Fruit fly (Drosophila melanogaster): ENCODE results near the gene CG31717.

The CG31717 gene

DNA sequence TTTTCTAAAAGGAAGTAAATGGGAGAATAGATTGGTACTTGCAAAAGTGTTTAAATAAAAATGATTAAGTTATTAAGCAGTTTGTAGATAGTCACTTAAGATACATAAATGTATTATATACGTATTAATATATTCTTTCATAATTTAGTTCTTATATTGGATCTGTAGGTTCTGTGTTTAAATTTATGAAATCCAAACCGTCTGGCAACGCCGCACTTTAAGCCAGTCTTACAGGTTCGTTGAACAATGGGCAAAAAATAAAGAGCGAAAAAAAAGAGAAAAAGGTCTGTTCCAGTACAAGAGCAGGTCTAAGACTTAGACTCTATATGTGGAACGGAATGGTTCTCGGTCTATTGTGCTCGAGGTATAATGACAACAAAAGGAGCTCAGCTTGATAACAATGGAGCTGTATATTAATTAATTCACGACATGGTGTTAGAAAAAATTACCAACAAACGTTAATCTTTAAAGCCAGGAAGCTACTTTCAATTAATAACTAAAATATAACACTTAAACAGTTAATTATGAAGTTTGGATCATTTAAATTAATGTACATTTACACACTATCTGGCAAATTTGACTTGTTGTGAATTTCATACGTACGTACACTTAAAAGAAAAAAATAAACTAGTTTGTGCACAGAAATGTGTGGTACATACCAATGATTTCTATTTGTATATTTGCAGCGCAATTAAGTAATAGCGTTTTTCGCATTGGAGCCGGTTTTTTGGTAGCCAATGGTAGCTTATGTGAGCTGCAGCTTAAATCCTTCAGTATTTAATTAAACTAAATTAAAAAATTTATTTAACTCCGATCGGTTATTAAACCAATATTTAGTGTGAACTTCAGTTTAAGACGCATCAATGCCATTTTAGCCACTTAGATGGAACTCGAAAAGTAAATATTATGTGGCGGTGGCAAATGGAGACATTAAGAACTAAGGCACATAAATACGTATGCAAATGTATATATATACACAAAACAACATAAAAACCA lies 41.4 kb upstream of the CG31717 start, which contains the start of gene CG5731:
CG5731 (minus strand) TSS at position 946 of the 996 bp plus-strand sequence.
- no peak for TF ChIP-seq ovo (GFP tag; optimal IDR thresholded peaks at IDR 0.05)
- TF ChIP-seq kay (GFP tag; ENCODE audit: borderline replicate concordance) = peak; percentile 76

DNA sequence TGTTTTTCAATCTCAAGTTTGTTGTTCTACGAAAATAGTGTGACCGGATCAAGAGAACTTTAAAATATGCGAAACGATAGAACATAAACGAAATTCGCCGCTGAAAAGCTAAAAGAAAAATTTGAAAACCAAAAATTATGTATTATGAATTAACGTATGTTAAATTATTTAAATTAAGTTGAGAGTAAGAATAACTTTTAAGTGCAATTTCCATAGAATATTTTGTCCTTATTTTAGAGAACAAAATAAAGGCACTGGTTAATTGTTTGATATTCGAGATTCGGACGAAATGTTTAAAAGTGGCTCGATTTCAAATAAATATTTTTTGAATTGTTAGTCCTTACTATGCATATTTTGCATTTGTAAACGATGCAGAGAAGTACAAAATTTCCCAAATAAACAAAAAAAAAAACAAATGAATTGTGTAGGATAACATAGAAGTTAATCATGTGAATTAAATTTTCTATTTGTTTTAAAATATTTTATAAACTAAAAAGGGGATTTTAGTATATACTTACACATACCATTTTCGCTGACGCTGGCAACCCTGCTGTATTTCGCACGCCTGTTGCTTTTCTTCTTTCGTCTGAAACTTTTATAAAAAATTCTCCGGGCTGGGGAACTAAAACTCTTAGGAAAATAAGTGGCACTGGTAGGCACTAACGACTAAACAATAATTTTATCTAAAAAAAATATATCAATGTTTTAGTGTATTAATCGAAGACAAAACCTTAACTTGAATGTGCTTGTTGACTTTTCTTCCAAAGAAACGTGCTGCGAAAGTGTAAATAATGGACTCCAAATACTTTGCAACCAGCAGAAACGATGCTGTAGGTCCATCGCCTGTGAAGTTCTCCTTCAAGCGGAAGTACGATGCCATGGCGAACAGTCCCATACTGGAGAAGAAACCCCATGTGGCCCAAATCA lies 39.6 kb upstream of the CG31717 start, which contains the start of the genes CG5727 and ath:
CG5727 (minus strand) TSS at position 51 of the 927 bp plus-strand sequence.
ath (plus strand) TSS at position 513 of the 927 bp plus-strand sequence.
- TF ChIP-seq CG7045 (GFP tag; optimal IDR thresholded peaks at IDR 0.05) (peak; percentile 17), Crg-1 (GFP tag; optimal IDR thresholded peaks at IDR 0.05) (peak; percentile 11), Mnt (GFP tag; optimal IDR thresholded peaks at IDR 0.05) (peak; percentile 15), cic (GFP tag; optimal IDR thresholded peaks at IDR 0.05) (no peak), CG1620 (GFP tag; optimal IDR thresholded peaks at IDR 0.05) (peak; percentile 11), kay (GFP tag; ENCODE audit: borderline replicate concordance) (peak; percentile 67), CG12768 (GFP tag; optimal IDR thresholded peaks at IDR 0.05) (no peak), CG11617 (GFP tag; optimal IDR thresholded peaks at IDR 0.05) (peak; percentile 21), CG14711 (tag; optimal IDR thresholded peaks at IDR 0.05) (peak; percentile 85), CG33017 (tag; optimal IDR thresholded peaks at IDR 0.05) (no peak)

DNA sequence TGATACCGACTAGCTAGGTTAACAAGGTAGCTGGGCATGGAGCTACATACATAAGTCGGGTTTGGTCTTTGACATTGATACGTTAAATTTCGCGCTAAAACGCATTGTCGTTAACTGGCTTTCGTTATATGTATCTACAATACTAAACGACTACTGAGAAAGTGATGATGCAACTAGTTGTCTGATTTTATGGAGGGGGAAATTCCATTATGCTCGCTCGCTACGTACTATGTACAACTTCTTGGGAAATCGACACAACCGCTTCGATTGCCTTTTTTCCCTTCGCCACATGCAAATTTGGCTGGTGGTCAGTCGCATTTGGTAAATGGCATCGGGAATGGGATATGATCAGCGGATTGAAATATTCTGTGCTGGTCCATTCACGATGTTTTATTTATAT lies 30.5 kb upstream of the CG31717 start:
- TF ChIP-seq tj (GFP tag; optimal IDR thresholded peaks at IDR 0.05) = peak; percentile 77
- no peak for TF ChIP-seq cic (GFP tag; optimal IDR thresholded peaks at IDR 0.05)
- no peak for TF ChIP-seq CG11617 (GFP tag; optimal IDR thresholded peaks at IDR 0.05)
- no peak for TF ChIP-seq Hr96 (GFP tag; optimal IDR thresholded peaks at IDR 0.05)

DNA sequence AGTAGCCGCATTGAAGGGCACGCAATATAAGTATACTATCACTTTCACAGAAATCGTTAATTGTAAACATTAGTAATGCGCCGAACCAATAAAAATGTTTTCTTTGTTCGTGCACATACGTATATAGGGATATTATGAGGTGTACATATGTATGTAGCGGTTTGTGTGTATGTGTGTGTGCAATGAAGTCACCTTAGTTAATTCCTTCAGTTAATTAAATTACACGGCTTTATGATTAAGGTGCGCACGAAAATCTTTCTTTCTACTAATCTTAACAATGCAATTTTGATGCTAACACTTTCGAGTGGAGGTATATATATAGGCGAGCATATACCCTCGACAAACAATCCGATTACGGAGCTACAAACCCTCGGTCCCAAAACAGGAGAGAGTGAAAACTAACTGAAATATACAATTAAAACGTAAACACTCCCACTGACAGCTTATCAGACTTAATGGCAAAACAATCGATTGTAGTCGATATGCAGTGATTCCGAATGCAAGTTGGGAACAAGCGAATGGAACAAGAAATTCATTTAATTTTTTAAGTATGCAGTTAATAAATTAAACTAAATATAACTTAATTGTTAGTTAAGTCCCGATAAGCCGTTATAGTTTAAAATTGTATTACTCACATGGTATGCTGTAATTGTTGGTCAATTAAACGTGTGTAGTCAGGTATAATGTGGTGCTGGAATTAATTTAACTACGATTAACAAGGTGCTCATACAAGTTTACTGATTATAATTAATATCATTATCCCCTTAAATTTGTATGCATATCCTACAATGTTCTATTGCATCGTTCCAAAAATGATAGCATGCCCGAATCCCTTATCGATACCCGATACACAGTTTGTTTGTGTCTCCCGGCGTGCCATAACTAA lies 29.8 kb upstream of the CG31717 start, which contains the start of the genes Npc1a and Prosalpha6:
Npc1a (minus strand) TSS at position 716 of the 886 bp plus-strand sequence.
Prosalpha6 (plus strand) TSS at position 851 of the 886 bp plus-strand sequence.
- peak; percentile 39 for TF ChIP-seq pad (GFP tag; optimal IDR thresholded peaks at IDR 0.05)
- TF ChIP-seq tj (GFP tag; optimal IDR thresholded peaks at IDR 0.05) = peak; percentile 4
- TF ChIP-seq CG14711 (tag; optimal IDR thresholded peaks at IDR 0.05) = no peak
- peak; percentile 37 for TF ChIP-seq cic (GFP tag; optimal IDR thresholded peaks at IDR 0.05)
- TF ChIP-seq CG7045 (GFP tag; optimal IDR thresholded peaks at IDR 0.05) = peak; percentile 3
- TF ChIP-seq Hr96 (GFP tag; optimal IDR thresholded peaks at IDR 0.05) = no peak
- TF ChIP-seq bab1 (GFP tag; optimal IDR thresholded peaks at IDR 0.05) = peak; percentile 44
- TF ChIP-seq CG12768 (GFP tag; optimal IDR thresholded peaks at IDR 0.05) = peak; percentile 52
- TF ChIP-seq Crg-1 (GFP tag; optimal IDR thresholded peaks at IDR 0.05) = no peak
- no peak for TF ChIP-seq Clk (GFP tag; optimal IDR thresholded peaks at IDR 0.05)
- TF ChIP-seq kay (GFP tag; ENCODE audit: borderline replicate concordance) = peak; percentile 72
- TF ChIP-seq CG11617 (GFP tag; optimal IDR thresholded peaks at IDR 0.05) = no peak

DNA sequence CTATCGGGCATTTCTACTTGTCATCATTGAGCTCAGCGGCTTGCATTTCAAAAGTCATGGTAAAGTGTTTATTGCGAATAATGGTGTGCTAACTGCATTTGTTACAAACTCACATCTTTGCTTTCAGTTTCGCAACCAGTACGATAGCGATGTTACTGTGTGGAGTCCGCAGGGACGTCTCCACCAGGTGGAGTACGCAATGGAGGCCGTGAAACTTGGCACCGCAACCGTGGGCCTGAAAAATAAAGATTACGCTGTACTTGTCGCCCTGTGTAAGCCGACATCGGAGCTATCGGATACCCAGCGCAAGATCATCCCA lies 29.2 kb upstream of the CG31717 start:
- peak; percentile 88 to 92 for TF ChIP-seq cnc (optimal IDR thresholded peaks at IDR 0.05)
- TF ChIP-seq Hr96 (GFP tag; optimal IDR thresholded peaks at IDR 0.05) = no peak

DNA sequence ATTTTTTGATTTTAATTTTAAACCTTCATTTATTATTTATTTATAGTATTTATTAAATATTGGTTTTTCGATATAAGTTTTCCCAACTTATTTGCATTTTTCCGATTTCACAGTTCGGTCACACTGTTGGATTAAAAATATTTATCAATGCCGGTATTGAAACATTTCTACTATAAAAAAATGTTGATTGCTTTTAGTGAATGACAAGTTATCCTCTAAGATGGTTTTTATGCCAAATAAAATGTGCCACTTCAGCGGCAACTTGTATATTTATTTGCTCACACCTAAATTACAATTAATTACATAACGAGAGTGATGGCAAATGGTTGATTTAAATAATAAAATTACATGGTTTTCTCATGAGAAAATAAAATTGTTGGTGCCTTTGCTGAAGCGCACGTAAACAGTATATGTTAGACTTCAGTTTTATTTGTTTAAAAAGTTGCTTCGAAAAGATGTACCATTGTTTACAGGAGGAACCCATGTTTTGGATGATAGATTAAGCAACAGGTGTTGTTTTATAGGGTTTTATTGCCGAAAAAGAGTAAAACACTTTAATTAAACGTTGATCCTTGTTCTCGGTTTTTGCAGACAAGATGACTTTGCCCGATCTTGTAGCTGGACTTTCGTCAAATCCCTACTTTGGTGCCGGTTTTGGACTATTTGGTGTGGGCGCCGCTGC lies 27.8 kb upstream of the CG31717 start, which contains the start of gene Bcs1:
Bcs1 (plus strand) TSS at position 108 of the 682 bp plus-strand sequence.
- no peak for TF ChIP-seq CG33017 (tag; optimal IDR thresholded peaks at IDR 0.05)
- no peak for TF ChIP-seq ovo (GFP tag; optimal IDR thresholded peaks at IDR 0.05)
- peak; percentile 92 for TF ChIP-seq kay (GFP tag; ENCODE audit: borderline replicate concordance)
- TF ChIP-seq pad (GFP tag; optimal IDR thresholded peaks at IDR 0.05) = no peak

Data from whole organism, adult.